Worm (Caenorhabditis elegans) whole organism, L1 larva: ENCODE data around the gene Y41C4A.22.

Source experiments
- ama-1 ChIP-seq: fragments of 150-350 bp; optimal IDR thresholded peaks from 2 replicates; lab custom pipeline; 2014
- dsc-1 ChIP-seq: sonication (generic microtip); optimal IDR thresholded peaks from 2 replicates; lab custom pipeline; 2016; ENCODE audit warnings: mild to moderate bottlenecking, missing genetic modification characterization, missing compliant biosample characterization
- fos-1 ChIP-seq: fragments of 150-350 bp; optimal IDR thresholded peaks from 2 replicates; lab custom pipeline; 2014; ENCODE audit warnings: missing biosample characterization, missing genetic modification characterization
- lin-15B ChIP-seq: fragments of 150-350 bp; sonication (generic microtip); optimal IDR thresholded peaks from 3 replicates; lab custom pipeline; 2014; ENCODE audit warnings: missing biosample characterization, missing genetic modification characterization
- lin-39 ChIP-seq: fragments of 150-350 bp; optimal IDR thresholded peaks from 2 replicates; lab custom pipeline; 2014; ENCODE audit warnings: missing biosample characterization, missing genetic modification reagents, missing genetic modification characterization
- mdl-1 ChIP-seq, 2 experiments: fragments of 150-350 bp; optimal IDR thresholded peaks; 2 replicates each; lab custom pipeline; 2014 to 2017; ENCODE audit warnings: missing biosample characterization in 2 of 2, missing genetic modification characterization in 2 of 2, inconsistent platforms in 1 of 2
- nhr-11 ChIP-seq: fragments of 150-350 bp; optimal IDR thresholded peaks from 2 replicates; lab custom pipeline; 2014; ENCODE audit warnings: missing biosample characterization, missing genetic modification characterization
- nhr-12 ChIP-seq: sonication (generic microtip); optimal IDR thresholded peaks from 2 replicates; lab custom pipeline; 2017; ENCODE audit warnings: missing biosample characterization, missing genetic modification characterization
- nhr-77 ChIP-seq: fragments of 150-350 bp; optimal IDR thresholded peaks from 2 replicates; lab custom pipeline; 2014; ENCODE audit warnings: missing biosample characterization, missing genetic modification characterization
- pag-3 ChIP-seq: sonication (generic microtip); optimal IDR thresholded peaks from 2 replicates; lab custom pipeline; 2017; ENCODE audit warnings: missing genetic modification characterization, mild to moderate bottlenecking, missing compliant biosample characterization, antibody characterized with exemption, borderline replicate concordance; ENCODE audit not compliant: insufficient read depth
- sox-4 ChIP-seq: sonication (generic microtip); optimal IDR thresholded peaks from 2 replicates; lab custom pipeline; 2016; ENCODE audit warnings: missing genetic modification characterization, missing compliant biosample characterization
- sptf-1 ChIP-seq: fragments of 150-350 bp; optimal IDR thresholded peaks from 2 replicates; lab custom pipeline; 2014; ENCODE audit warnings: missing biosample characterization, missing genetic modification characterization
- swsn-7 ChIP-seq: sonication (generic microtip); optimal IDR thresholded peaks from 2 replicates; lab custom pipeline; 2016; ENCODE audit warnings: missing genetic modification characterization, missing compliant biosample characterization

- TF ChIP-seq sptf-1: no peak
- TF ChIP-seq pag-3 (tag; lab: Kevin White, UChicago): no peak
- TF ChIP-seq nhr-12: no peak
- no peak for TF ChIP-seq lin-15B (tag; lab: Kevin White, UChicago)
- no peak for TF ChIP-seq dsc-1 (tag; lab: Kevin White, UChicago)
- no peak for TF ChIP-seq nhr-77 (tag; lab: Kevin White, UChicago)
- TF ChIP-seq fos-1 (tag; lab: Kevin White, UChicago): no peak
- no peak for TF ChIP-seq mdl-1 (tag; optimal IDR thresholded peaks at IDR 0.05; lab: Kevin White, UChicago)
- TF ChIP-seq lin-39 (tag; lab: Kevin White, UChicago): no peak
- no peak for TF ChIP-seq sox-4
- no peak for TF ChIP-seq swsn-7 (tag; lab: Kevin White, UChicago)
- TF ChIP-seq ama-1: no peak
- no peak for TF ChIP-seq nhr-11 (tag; lab: Kevin White, UChicago)
These were observed 47.1 kb downstream of the Y41C4A.22 start for ce11 chrIII:11742191-11742590.
